Worm (Caenorhabditis elegans) whole organism, mixed stage, embryonic: ENCODE measurements around the gene Y51B9A.9.

ENCODE experiments used
- M03D4.4 ChIP-seq: sonication (generic microtip); optimal IDR thresholded peaks from 2 replicates; lab custom pipeline; 2017; ENCODE audit warnings: mild to moderate bottlenecking, missing genetic modification characterization, missing compliant biosample characterization
- blmp-1 ChIP-seq: fragments of 150-350 bp; optimal IDR thresholded peaks from 2 replicates; lab custom pipeline; 2014; ENCODE audit warnings: missing biosample characterization, missing genetic modification characterization
- ceh-39 ChIP-seq: fragments of 150-350 bp; optimal IDR thresholded peaks from 2 replicates; lab custom pipeline; 2014; ENCODE audit warnings: missing biosample characterization, missing genetic modification characterization
- ces-1 ChIP-seq: fragments of 150-350 bp; optimal IDR thresholded peaks from 2 replicates; lab custom pipeline; 2014; ENCODE audit warnings: missing biosample characterization, missing genetic modification reagents, missing genetic modification characterization
- cnd-1 ChIP-seq: fragments of 200-800 bp; sonication (Bioruptor generic); optimal IDR thresholded peaks from 2 replicates; lab custom pipeline; 2018; ENCODE audit warnings: mild to moderate bottlenecking, missing genetic modification characterization, missing compliant biosample characterization
- drap-1 ChIP-seq: fragments of 200-800 bp; sonication (Bioruptor generic); optimal IDR thresholded peaks from 3 replicates; lab custom pipeline; 2018; ENCODE audit warnings: mild to moderate bottlenecking, missing genetic modification characterization, missing compliant biosample characterization
- flh-1 ChIP-seq: fragments of 200-800 bp; sonication (Bioruptor generic); optimal IDR thresholded peaks from 2 replicates; lab custom pipeline; 2018; ENCODE audit warnings: mild to moderate bottlenecking, missing genetic modification characterization, moderate library complexity, missing compliant biosample characterization
- ham-2 ChIP-seq: fragments of 200-800 bp; sonication (Bioruptor generic); optimal IDR thresholded peaks from 2 replicates; lab custom pipeline; 2018; ENCODE audit warnings: mild to moderate bottlenecking, missing genetic modification characterization, missing compliant biosample characterization
- hlh-1 ChIP-seq: fragments of 150-350 bp; optimal IDR thresholded peaks from 2 replicates; lab custom pipeline; 2014; ENCODE audit warnings: missing biosample characterization, missing genetic modification reagents, missing genetic modification characterization
- lsy-2 ChIP-seq: fragments of 150-350 bp; optimal IDR thresholded peaks from 2 replicates; lab custom pipeline; 2014; ENCODE audit warnings: missing biosample characterization, missing genetic modification characterization
- mab-5 ChIP-seq: fragments of 150-350 bp; optimal IDR thresholded peaks from 2 replicates; lab custom pipeline; 2014; ENCODE audit warnings: missing biosample characterization, missing genetic modification characterization
- mep-1 ChIP-seq: fragments of 150-350 bp; optimal IDR thresholded peaks from 2 replicates; lab custom pipeline; 2017; ENCODE audit warnings: missing biosample characterization, missing genetic modification reagents, missing genetic modification characterization, inconsistent platforms
- nhr-12 ChIP-seq: fragments of 150-350 bp; optimal IDR thresholded peaks from 2 replicates; lab custom pipeline; 2014; ENCODE audit warnings: missing biosample characterization, missing genetic modification characterization
- nhr-28 ChIP-seq: fragments of 150-350 bp; optimal IDR thresholded peaks from 2 replicates; lab custom pipeline; 2014; ENCODE audit warnings: missing biosample characterization, missing genetic modification characterization
- nhr-76 ChIP-seq: sonication (generic microtip); optimal IDR thresholded peaks from 2 replicates; lab custom pipeline; 2017; ENCODE audit warnings: missing biosample characterization, missing genetic modification characterization
- pha-4 ChIP-seq: fragments of 150-350 bp; optimal IDR thresholded peaks from 2 replicates; lab custom pipeline; 2018; ENCODE audit warnings: missing biosample characterization, missing genetic modification reagents, missing genetic modification characterization
- snpc-4 ChIP-seq: fragments of 150-350 bp; optimal IDR thresholded peaks from 2 replicates; lab custom pipeline; 2014; ENCODE audit warnings: missing biosample characterization, missing genetic modification characterization
- tbx-8 ChIP-seq: fragments of 200-800 bp; sonication (Bioruptor generic); optimal IDR thresholded peaks from 2 replicates; lab custom pipeline; 2018; ENCODE audit warnings: mild to moderate bottlenecking, missing genetic modification characterization, moderate library complexity, missing compliant biosample characterization
- unc-120 ChIP-seq: sonication (generic microtip); optimal IDR thresholded peaks from 2 replicates; lab custom pipeline; 2017; ENCODE audit warnings: missing genetic modification characterization, missing compliant biosample characterization; ENCODE audit not compliant: poor library complexity, severe bottlenecking
- unc-62 ChIP-seq: fragments of 150-350 bp; optimal IDR thresholded peaks from 2 replicates; lab custom pipeline; 2014; ENCODE audit warnings: missing biosample characterization, missing genetic modification reagents, missing genetic modification characterization
- zip-8 ChIP-seq: fragments of 150-350 bp; optimal IDR thresholded peaks from 2 replicates; lab custom pipeline; 2014; ENCODE audit warnings: missing biosample characterization, missing genetic modification characterization

Gene Y51B9A.9

DNA sequence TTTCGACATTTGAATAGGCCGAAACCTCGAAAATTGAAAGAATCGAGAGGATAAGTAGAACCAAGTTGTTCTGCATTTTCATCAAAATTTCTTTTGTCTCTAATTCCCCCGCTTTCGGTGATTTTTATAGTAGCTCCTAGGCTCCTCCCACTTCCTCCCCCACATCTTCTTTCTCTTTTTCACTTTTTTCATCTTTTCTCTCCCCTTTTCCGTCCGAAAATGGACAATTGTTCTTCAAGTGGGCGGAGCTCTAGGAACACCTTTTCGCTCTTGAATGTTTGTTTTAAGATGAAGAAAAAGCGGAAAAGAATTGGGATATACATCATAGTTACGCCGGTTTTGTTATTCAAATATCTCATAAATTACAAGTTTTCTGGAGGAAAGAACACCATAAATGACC, 50.9 kb downstream of the Y51B9A.9 start, which contains the start of gene F42A8.1:
F42A8.1 (minus strand) TSS at position 101 of the 400 bp plus-strand sequence.
- TF ChIP-seq ceh-39 (no peak), M03D4.4 (tag; lab: Kevin White, UChicago) (no peak), blmp-1 (tag; lab: Kevin White, UChicago) (no peak), mep-1 (tag; lab: Kevin White, UChicago) (no peak), nhr-76 (tag; lab: Kevin White, UChicago) (no peak), ces-1 (GFP tag; lab: Kevin White, UChicago) (no peak), unc-62 (GFP tag; lab: Kevin White, UChicago) (no peak), pha-4 (tag; lab: Kevin White, UChicago) (no peak), ham-2 (no peak), lsy-2 (tag; lab: Kevin White, UChicago) (no peak), flh-1 (GFP tag; lab: Kevin White, UChicago) (no peak), mab-5 (tag; lab: Kevin White, UChicago) (no peak), nhr-12 (no peak), unc-120 (tag; lab: Kevin White, UChicago) (no peak), cnd-1 (tag; lab: Kevin White, UChicago) (no peak), snpc-4 (no peak), tbx-8 (GFP tag; lab: Kevin White, UChicago) (no peak), hlh-1 (tag; lab: Kevin White, UChicago) (no peak), drap-1 (GFP tag; lab: Kevin White, UChicago) (no peak)

ce11 chrII:9345794-9346193, 51.6 kb downstream of the Y51B9A.9 start:
- no peak for TF ChIP-seq zip-8
- no peak for TF ChIP-seq snpc-4
- no peak for TF ChIP-seq nhr-28 (tag; lab: Kevin White, UChicago)
- no peak for TF ChIP-seq pha-4 (tag; lab: Kevin White, UChicago)
- TF ChIP-seq cnd-1 (tag; lab: Kevin White, UChicago), result no peak
- no peak for TF ChIP-seq lsy-2 (tag; lab: Kevin White, UChicago)
- TF ChIP-seq ham-2, result no peak
- no peak for TF ChIP-seq unc-62 (GFP tag; lab: Kevin White, UChicago)
- no peak for TF ChIP-seq drap-1 (GFP tag; lab: Kevin White, UChicago)
- TF ChIP-seq hlh-1 (tag; lab: Kevin White, UChicago), result no peak
- TF ChIP-seq flh-1 (GFP tag; lab: Kevin White, UChicago), result no peak
